Worm (Caenorhabditis elegans): ENCODE measurements around the gene btb-12.
"Not testable (repeated sequence)": the region's sequence is repeated elsewhere in the genome, so short reads cannot be mapped to it uniquely, and the experiment has no call there.

ce11 chrII:1660888-1661287, 5.9 kb downstream of the btb-12 start, which contains the start of gene ZC204.13:
- not testable (repeated sequence) for TF ChIP-seq lin-11 (tag; optimal IDR thresholded peaks at IDR 0.05); ztf-4 (tag; optimal IDR thresholded peaks at IDR 0.05); nhr-25 (tag; optimal IDR thresholded peaks at IDR 0.05); unc-55 (GFP tag; optimal IDR thresholded peaks at IDR 0.05); ceh-82 (tag; optimal IDR thresholded peaks at IDR 0.05); R02D3.7 (tag; optimal IDR thresholded peaks at IDR 0.05)
